Fruit fly (Drosophila melanogaster) whole organism, embryonic: ENCODE data around the gene Trm7-32.

Experiments used
- Aef1 ChIP-seq: fragments of 200-800 bp; sonication (Bioruptor generic); IDR thresholded peaks from 3 replicates; pipeline ENCODE4 v1.3.6; 2022; ENCODE audit warnings: missing biosample characterization, missing genetic modification characterization
- Atf6 ChIP-seq: fragments of 200-800 bp; sonication (Bioruptor generic); IDR thresholded peaks from 2 replicates; pipeline ENCODE4 v1.3.6; 2022; ENCODE audit warnings: missing biosample characterization, missing genetic modification characterization
- B-H2 ChIP-seq: fragments of 200-800 bp; sonication (Bioruptor generic); optimal IDR thresholded peaks from 2 replicates; lab custom pipeline; 2018; ENCODE audit warnings: missing biosample characterization, mild to moderate bottlenecking, missing genetic modification characterization
- CG10147 ChIP-seq: fragments of 200-800 bp; sonication (Bioruptor generic); optimal IDR thresholded peaks from 2 replicates; lab custom pipeline; 2019; ENCODE audit warnings: missing biosample characterization, mild to moderate bottlenecking, missing genetic modification characterization, moderate library complexity
- CG10959 ChIP-seq: fragments of 200-800 bp; sonication (Bioruptor generic); IDR thresholded peaks from 2 replicates; pipeline ENCODE4 v1.3.6; 2022; ENCODE audit warnings: missing biosample characterization, missing genetic modification characterization
- CG11723 ChIP-seq: fragments of 200-800 bp; sonication (Bioruptor generic); optimal IDR thresholded peaks from 2 replicates; lab custom pipeline; 2017; ENCODE audit warnings: missing biosample characterization, mild to moderate bottlenecking, missing genetic modification characterization
- CG1233 ChIP-seq: fragments of 200-800 bp; sonication (Bioruptor generic); optimal IDR thresholded peaks from 4 replicates; lab custom pipeline; 2018; ENCODE audit warnings: missing biosample characterization, mild to moderate bottlenecking, missing genetic modification characterization
- CG12659 ChIP-seq: fragments of 200-800 bp; sonication (Bioruptor generic); optimal IDR thresholded peaks from 3 replicates; lab custom pipeline; 2017; ENCODE audit warnings: mild to moderate bottlenecking, missing biosample characterization, missing genetic modification reagents, missing genetic modification characterization
- CG12942 ChIP-seq: fragments of 200-800 bp; sonication (Bioruptor generic); optimal IDR thresholded peaks from 3 replicates; lab custom pipeline; 2016; ENCODE audit warnings: missing biosample characterization, missing genetic modification characterization
- CG13775 ChIP-seq: fragments of 200-800 bp; sonication (Bioruptor generic); optimal IDR thresholded peaks from 3 replicates; lab custom pipeline; 2017; ENCODE audit warnings: missing biosample characterization, mild to moderate bottlenecking, missing genetic modification characterization
- CG15073 ChIP-seq: fragments of 200-800 bp; sonication (Bioruptor generic); optimal IDR thresholded peaks from 2 replicates; lab custom pipeline; 2016; ENCODE audit warnings: missing biosample characterization, missing genetic modification characterization
- CG15601 ChIP-seq: fragments of 200-800 bp; sonication (Bioruptor generic); optimal IDR thresholded peaks from 3 replicates; lab custom pipeline; 2019; ENCODE audit warnings: missing biosample characterization, mild to moderate bottlenecking, missing genetic modification characterization, moderate library complexity
- CG17186 ChIP-seq: fragments of 200-800 bp; sonication (Bioruptor generic); optimal IDR thresholded peaks from 3 replicates; lab custom pipeline; 2017; ENCODE audit warnings: missing biosample characterization, missing genetic modification reagents, missing genetic modification characterization
- CG17829 ChIP-seq: fragments of 200-800 bp; optimal IDR thresholded peaks from 2 replicates; lab custom pipeline; 2019; ENCODE audit warnings: missing biosample characterization, mild to moderate bottlenecking, missing genetic modification characterization, moderate library complexity
- CG18599 ChIP-seq: fragments of 200-800 bp; sonication (Bioruptor generic); optimal IDR thresholded peaks from 3 replicates; lab custom pipeline; 2017; ENCODE audit warnings: missing biosample characterization, missing genetic modification characterization, mild to moderate bottlenecking, moderate library complexity, missing genetic modification reagents
- CG2120 ChIP-seq: fragments of 200-800 bp; sonication (Bioruptor generic); optimal IDR thresholded peaks from 3 replicates; lab custom pipeline; 2016; ENCODE audit warnings: missing biosample characterization, missing genetic modification characterization
- CG30431 ChIP-seq: fragments of 200-800 bp; sonication (Bioruptor generic); optimal IDR thresholded peaks from 2 replicates; lab custom pipeline; 2017; ENCODE audit warnings: missing biosample characterization, missing genetic modification characterization
- CG33213 ChIP-seq: fragments of 200-800 bp; sonication (Bioruptor generic); optimal IDR thresholded peaks from 3 replicates; lab custom pipeline; 2016; ENCODE audit warnings: missing biosample characterization, missing genetic modification characterization
- CG34224 ChIP-seq: fragments of 200-800 bp; sonication (Bioruptor generic); IDR thresholded peaks from 3 replicates; pipeline ENCODE4 v1.3.6; 2022; ENCODE audit warnings: missing biosample characterization, missing genetic modification characterization; ENCODE audit not compliant: partially characterized antibody
- CG4617 ChIP-seq: fragments of 200-800 bp; sonication (Bioruptor generic); optimal IDR thresholded peaks from 3 replicates; lab custom pipeline; 2016; ENCODE audit warnings: missing biosample characterization, missing genetic modification characterization, borderline replicate concordance
- CG4820 ChIP-seq: fragments of 200-800 bp; sonication (Bioruptor generic); optimal IDR thresholded peaks from 3 replicates; lab custom pipeline; 2016; ENCODE audit warnings: missing biosample characterization, missing genetic modification characterization
- CoRest ChIP-seq: fragments of 200-800 bp; sonication (Bioruptor generic); optimal IDR thresholded peaks from 3 replicates; lab custom pipeline; 2018; ENCODE audit warnings: missing biosample characterization, mild to moderate bottlenecking, missing genetic modification characterization, moderate library complexity
- Deaf1 ChIP-seq: fragments of 200-800 bp; optimal IDR thresholded peaks from 3 replicates; lab custom pipeline; 2019; ENCODE audit warnings: missing biosample characterization, mild to moderate bottlenecking, missing genetic modification characterization, moderate library complexity
- Dip2 ChIP-seq: fragments of 200-800 bp; sonication (Bioruptor generic); IDR thresholded peaks from 2 replicates; pipeline ENCODE4 v1.3.6; 2022; ENCODE audit warnings: missing biosample characterization, missing genetic modification characterization
- Dll ChIP-seq: fragments of 200-800 bp; sonication (Bioruptor generic); IDR thresholded peaks from 4 replicates; pipeline ENCODE4 v1.3.6; 2022; ENCODE audit warnings: missing biosample characterization, missing genetic modification characterization; ENCODE audit not compliant: partially characterized antibody
- Eip74EF ChIP-seq, 2 experiments: fragments of 200-800 bp in 1 of 2; fragments of >200 bp in 1 of 2; sonication (Bioruptor generic) in 1 of 2; optimal IDR thresholded peaks; 2 replicates each; lab custom pipeline; 2017 to 2019; ENCODE audit warnings: missing biosample characterization in 2 of 2, missing genetic modification characterization in 2 of 2, mild to moderate bottlenecking in 1 of 2, moderate library complexity in 1 of 2
- HLH54F ChIP-seq: fragments of 200-800 bp; sonication (Bioruptor generic); optimal IDR thresholded peaks from 3 replicates; lab custom pipeline; 2016; ENCODE audit warnings: missing biosample characterization, missing genetic modification characterization
- Jarid2 ChIP-seq: fragments of 200-800 bp; sonication (Bioruptor generic); optimal IDR thresholded peaks from 3 replicates; lab custom pipeline; 2017; ENCODE audit warnings: mild to moderate bottlenecking, missing biosample characterization, missing genetic modification reagents, missing genetic modification characterization
- Med ChIP-seq: fragments of 200-800 bp; sonication (Bioruptor generic); peaks from one replicate; lab custom pipeline; 2016; ENCODE audit warnings: missing biosample characterization, missing genetic modification characterization, mild to moderate bottlenecking, inconsistent platforms, moderate library complexity
- Mrtf ChIP-seq: fragments of 200-800 bp; sonication (Bioruptor generic); IDR thresholded peaks from 3 replicates; pipeline ENCODE4 v1.3.6; 2022; ENCODE audit warnings: missing biosample characterization, missing genetic modification characterization
- Myb ChIP-seq: fragments of 200-800 bp; sonication (Bioruptor generic); optimal IDR thresholded peaks from 2 replicates; lab custom pipeline; 2016; ENCODE audit warnings: missing biosample characterization, missing genetic modification characterization
- Rfx ChIP-seq: fragments of 200-800 bp; sonication (Bioruptor generic); IDR thresholded peaks from 2 replicates; pipeline ENCODE4 v1.3.6; 2022; ENCODE audit warnings: missing biosample characterization, missing genetic modification characterization
- Sox102F ChIP-seq: fragments of 200-800 bp; sonication (Bioruptor generic); optimal IDR thresholded peaks from 2 replicates; lab custom pipeline; 2018; ENCODE audit warnings: missing biosample characterization, mild to moderate bottlenecking, missing genetic modification characterization, moderate library complexity
- Vsx1 ChIP-seq: fragments of 200-800 bp; sonication (Bioruptor generic); optimal IDR thresholded peaks from 2 replicates; lab custom pipeline; 2017; ENCODE audit warnings: missing biosample characterization, mild to moderate bottlenecking, missing genetic modification characterization, missing genetic modification reagents
- chn ChIP-seq: fragments of 200-800 bp; sonication (Bioruptor generic); optimal IDR thresholded peaks from 2 replicates; lab custom pipeline; 2016; ENCODE audit warnings: missing biosample characterization, missing genetic modification characterization
- dati ChIP-seq: fragments of 200-800 bp; sonication (Bioruptor generic); IDR thresholded peaks from 2 replicates; pipeline ENCODE4 v1.3.6; 2022; ENCODE audit warnings: missing biosample characterization, missing genetic modification characterization
- disco-r ChIP-seq: fragments of 200-800 bp; sonication (Bioruptor generic); optimal IDR thresholded peaks from 2 replicates; lab custom pipeline; 2016; ENCODE audit warnings: missing biosample characterization, missing genetic modification characterization
- fd3F ChIP-seq: fragments of 200-800 bp; sonication (Bioruptor generic); optimal IDR thresholded peaks from 2 replicates; lab custom pipeline; 2018; ENCODE audit warnings: missing biosample characterization, mild to moderate bottlenecking, missing genetic modification characterization, moderate library complexity
- gcm2 ChIP-seq: fragments of 200-800 bp; sonication (Bioruptor generic); optimal IDR thresholded peaks from 2 replicates; lab custom pipeline; 2016; ENCODE audit warnings: missing biosample characterization, missing genetic modification characterization
- mld ChIP-seq: fragments of 200-800 bp; sonication (Bioruptor generic); IDR thresholded peaks from 3 replicates; pipeline ENCODE4 v1.3.6; 2022; ENCODE audit warnings: missing biosample characterization, missing genetic modification characterization; ENCODE audit not compliant: partially characterized antibody
- pfk ChIP-seq: fragments of 200-800 bp; sonication (Bioruptor generic); optimal IDR thresholded peaks from 2 replicates; lab custom pipeline; 2018; ENCODE audit warnings: missing biosample characterization, mild to moderate bottlenecking, missing genetic modification characterization, moderate library complexity
- repo ChIP-seq: fragments of 200-800 bp; sonication (Bioruptor generic); optimal IDR thresholded peaks from 2 replicates; lab custom pipeline; 2016; ENCODE audit warnings: missing biosample characterization, missing genetic modification characterization
- scrt ChIP-seq: fragments of 200-800 bp; sonication (Bioruptor generic); optimal IDR thresholded peaks from 2 replicates; lab custom pipeline; 2018; ENCODE audit warnings: missing biosample characterization, mild to moderate bottlenecking, missing genetic modification characterization, moderate library complexity
- sim ChIP-seq: fragments of 200-800 bp; sonication (Bioruptor generic); IDR thresholded peaks from 2 replicates; pipeline ENCODE4 v1.3.6; 2022; ENCODE audit warnings: missing biosample characterization, missing genetic modification characterization
- tup ChIP-seq: fragments of 200-800 bp; sonication (Bioruptor generic); optimal IDR thresholded peaks from 2 replicates; lab custom pipeline; 2016; ENCODE audit warnings: missing biosample characterization, mild to moderate bottlenecking, missing genetic modification characterization, moderate library complexity
- tx ChIP-seq: fragments of 200-800 bp; sonication (Bioruptor generic); optimal IDR thresholded peaks from 2 replicates; lab custom pipeline; 2016; ENCODE audit warnings: missing biosample characterization, missing genetic modification characterization
- unpg ChIP-seq: fragments of 200-800 bp; sonication (Bioruptor generic); optimal IDR thresholded peaks from 3 replicates; lab custom pipeline; 2018; ENCODE audit warnings: missing biosample characterization, mild to moderate bottlenecking, missing genetic modification characterization, moderate library complexity
- vfl ChIP-seq: fragments of 200-800 bp; sonication (Bioruptor generic); optimal IDR thresholded peaks from 2 replicates; lab custom pipeline; 2016; ENCODE audit warnings: missing biosample characterization, missing genetic modification characterization
- vvl ChIP-seq: fragments of 200-800 bp; sonication (Bioruptor generic); IDR thresholded peaks from 2 replicates; pipeline ENCODE4 v1.3.6; 2022; ENCODE audit warnings: missing biosample characterization, missing genetic modification characterization
- z ChIP-seq: fragments of 200-800 bp; sonication (Bioruptor generic); IDR thresholded peaks from 3 replicates; pipeline ENCODE4 v1.3.6; 2022; ENCODE audit warnings: missing biosample characterization, missing genetic modification characterization
- zfh2 ChIP-seq: fragments of 200-800 bp; sonication (Bioruptor generic); optimal IDR thresholded peaks from 2 replicates; lab custom pipeline; 2016; ENCODE audit warnings: missing biosample characterization, missing genetic modification characterization

The Trm7-32 gene

dm6 chr3R:17060244-17060664 lies 19.8 kb downstream of the Trm7-32 start (continued):
- TF ChIP-seq unpg (GFP tag; lab: Kevin White, UChicago) (peak; percentile 12), chn (GFP tag; lab: Kevin White, UChicago) (no peak), Myb (GFP tag; lab: Kevin White, UChicago) (peak; percentile 5), Dip2 (GFP tag; lab: Robert Waterston, UW) (no peak), Rfx (GFP tag; lab: Robert Waterston, UW) (peak; percentile 9; the same call in 1 of the 2 replicates), CG2120 (GFP tag; lab: Kevin White, UChicago) (peak; percentile 63), tx (GFP tag; lab: Kevin White, UChicago) (no peak), CG12659 (peak; percentile 47), CG11723 (GFP tag; lab: Kevin White, UChicago) (peak; percentile 23), CG17829 (peak; percentile 52), CG10147 (GFP tag; lab: Kevin White, UChicago) (no peak), scrt (peak; percentile 3), Vsx1 (GFP tag; lab: Kevin White, UChicago) (peak; percentile 24), Jarid2 (GFP tag; lab: Kevin White, UChicago) (peak; percentile 16), sim (no peak), Eip74EF (GFP tag; optimal IDR thresholded peaks at IDR 0.05; lab: Kevin White, UChicago) (peak in 1 of 2 experiments; percentile 21), Dll (no peak), Sox102F (peak; percentile 69), Aef1 (peak; percentile 17; the same call in 1 of the 3 replicates), CG33213 (no peak), CG17186 (no peak), CG10959 (no peak), CG4617 (GFP tag; lab: Kevin White, UChicago) (no peak), CG30431 (GFP tag; lab: Kevin White, UChicago) (no peak), CG18599 (GFP tag; lab: Kevin White, UChicago) (peak; percentile 57), mld (no peak), CG12942 (GFP tag; lab: Kevin White, UChicago) (peak; percentile 30), B-H2 (GFP tag; lab: Kevin White, UChicago) (no peak), CG4820 (GFP tag; lab: Kevin White, UChicago) (peak; percentile 23), dati (GFP tag; lab: Robert Waterston, UW) (no peak), Atf6 (no peak), gcm2 (GFP tag; lab: Kevin White, UChicago) (peak; percentile 48), pfk (GFP tag; lab: Kevin White, UChicago) (no peak), HLH54F (GFP tag; lab: Kevin White, UChicago) (peak; percentile 31), z (GFP tag; lab: Robert Waterston, UW) (no peak), CG1233 (GFP tag; lab: Kevin White, UChicago) (peak; percentile 30), vfl (GFP tag; lab: Kevin White, UChicago) (no peak), repo (GFP tag; lab: Kevin White, UChicago) (no peak), CoRest (tag; lab: Kevin White, UChicago) (peak; percentile 67), Deaf1 (tag; lab: Kevin White, UChicago) (no peak), disco-r (no peak), CG15073 (no peak), zfh2 (peak; percentile 37), CG13775 (GFP tag; lab: Kevin White, UChicago) (peak; percentile 41), fd3F (peak; percentile 5), Med (GFP tag; lab: Kevin White, UChicago) (peak; percentile 61), Mrtf (no peak), tup (no peak), CG15601 (tag; lab: Kevin White, UChicago) (peak; percentile 25), vvl (GFP tag; lab: Robert Waterston, UW) (no peak), CG34224 (no peak)
